Worm (Caenorhabditis elegans) whole organism, L1 larva: Measurements from ENCODE around the gene best-12.

ENCODE experiments used
- C34B4.2 ChIP-seq: sonication (generic microtip); optimal IDR thresholded peaks from 2 replicates; lab custom pipeline; 2017; ENCODE audit warnings: mild to moderate bottlenecking, missing genetic modification characterization, missing compliant biosample characterization
- F16B12.6 ChIP-seq: fragments of 150-350 bp; optimal IDR thresholded peaks from 2 replicates; lab custom pipeline; 2014; ENCODE audit warnings: missing biosample characterization, missing genetic modification characterization
- Y116A8C.19 ChIP-seq: sonication (generic microtip); optimal IDR thresholded peaks from 2 replicates; lab custom pipeline; 2016; ENCODE audit warnings: missing compliant biosample characterization, missing genetic modification characterization, borderline replicate concordance
- ceh-8 ChIP-seq: fragments of 200-800 bp; sonication (Bioruptor generic); optimal IDR thresholded peaks from 2 replicates; lab custom pipeline; 2018; ENCODE audit warnings: mild to moderate bottlenecking, missing genetic modification characterization, moderate library complexity, missing compliant biosample characterization
- ceh-88 ChIP-seq: fragments of 200-800 bp; sonication (Bioruptor generic); IDR thresholded peaks from 2 replicates; pipeline ENCODE4 v1.3.6; 2022; ENCODE audit warnings: missing genetic modification characterization, missing compliant biosample characterization
- ceh-90 ChIP-seq: sonication (generic microtip); optimal IDR thresholded peaks from 2 replicates; lab custom pipeline; 2016; ENCODE audit warnings: missing genetic modification characterization, missing compliant biosample characterization
- ces-1 ChIP-seq: fragments of 150-350 bp; optimal IDR thresholded peaks from 2 replicates; lab custom pipeline; 2014; ENCODE audit warnings: missing biosample characterization, missing genetic modification reagents, missing genetic modification characterization
- dpl-1 ChIP-seq, 3 experiments: fragments of 150-350 bp in 2 of 3; sonication (generic microtip) in 1 of 3; optimal IDR thresholded peaks; 2 replicates each; lab custom pipeline; 2014 to 2017; ENCODE audit warnings: missing biosample characterization in 3 of 3, missing genetic modification characterization in 3 of 3, missing genetic modification reagents in 3 of 3
- dsc-1 ChIP-seq: sonication (generic microtip); optimal IDR thresholded peaks from 2 replicates; lab custom pipeline; 2016; ENCODE audit warnings: mild to moderate bottlenecking, missing genetic modification characterization, missing compliant biosample characterization
- efl-1 ChIP-seq, 4 experiments: fragments of 150-350 bp; optimal IDR thresholded peaks in 3 of 4; peaks in 1 of 4; 1 replicate in 1 of 4; 2 replicates in 3 of 4; lab custom pipeline; 2014; ENCODE audit warnings: missing biosample characterization in 2 of 4, missing genetic modification characterization in 2 of 4, missing genetic modification reagents in 2 of 4
- elt-2 ChIP-seq: sonication (generic microtip); optimal IDR thresholded peaks from 2 replicates; lab custom pipeline; 2016; ENCODE audit warnings: missing genetic modification characterization, mild to moderate bottlenecking, inconsistent platforms, missing compliant biosample characterization, missing genetic modification reagents
- elt-3 ChIP-seq, 6 experiments: fragments of 150-350 bp in 1 of 6; sonication (generic microtip); optimal IDR thresholded peaks; 2 replicates each; lab custom pipeline; 2017 to 2018; ENCODE audit warnings: missing biosample characterization in 6 of 6, missing genetic modification characterization in 6 of 6, inconsistent platforms in 1 of 6
- fkh-10 ChIP-seq: sonication (generic microtip); optimal IDR thresholded peaks from 2 replicates; lab custom pipeline; 2017; ENCODE audit warnings: missing biosample characterization, missing genetic modification reagents, missing genetic modification characterization
- hlh-17 ChIP-seq: fragments of 200-800 bp; sonication (Bioruptor generic); optimal IDR thresholded peaks from 2 replicates; lab custom pipeline; 2018; ENCODE audit warnings: missing genetic modification characterization, mild to moderate bottlenecking, missing compliant biosample characterization, moderate library complexity, borderline replicate concordance
- hlh-4 ChIP-seq: sonication (generic microtip); optimal IDR thresholded peaks from 2 replicates; lab custom pipeline; 2016; ENCODE audit warnings: mild to moderate bottlenecking, missing genetic modification characterization, missing compliant biosample characterization
- irx-1 ChIP-seq: sonication (generic microtip); optimal IDR thresholded peaks from 2 replicates; lab custom pipeline; 2016; ENCODE audit warnings: missing genetic modification characterization, missing compliant biosample characterization
- jun-1 ChIP-seq: fragments of 150-350 bp; optimal IDR thresholded peaks from 2 replicates; lab custom pipeline; 2014; ENCODE audit warnings: missing biosample characterization, missing genetic modification reagents, missing genetic modification characterization
- lin-13 ChIP-seq: fragments of 150-350 bp; optimal IDR thresholded peaks from 2 replicates; lab custom pipeline; 2014; ENCODE audit warnings: missing biosample characterization, missing genetic modification reagents, missing genetic modification characterization
- lin-14 ChIP-seq: fragments of 200-800 bp; sonication (Bioruptor generic); optimal IDR thresholded peaks from 2 replicates; lab custom pipeline; 2018; ENCODE audit warnings: mild to moderate bottlenecking, missing genetic modification characterization, moderate library complexity, missing compliant biosample characterization
- lir-3 ChIP-seq: sonication (generic microtip); optimal IDR thresholded peaks from 2 replicates; lab custom pipeline; 2016; ENCODE audit warnings: mild to moderate bottlenecking, missing genetic modification characterization, moderate library complexity, missing compliant biosample characterization; ENCODE audit not compliant: poor library complexity
- lsy-2 ChIP-seq, 2 experiments: fragments of 150-350 bp; optimal IDR thresholded peaks; 2 replicates each; lab custom pipeline; 2014; ENCODE audit warnings: missing biosample characterization in 2 of 2, missing genetic modification characterization in 2 of 2
- mab-9 ChIP-seq: fragments of 200-800 bp; sonication (Bioruptor generic); IDR thresholded peaks from 2 replicates; pipeline ENCODE4 v1.3.6; 2022; ENCODE audit warnings: missing genetic modification reagents, missing genetic modification characterization, missing compliant biosample characterization
- nhr-11 ChIP-seq: fragments of 150-350 bp; optimal IDR thresholded peaks from 2 replicates; lab custom pipeline; 2014; ENCODE audit warnings: missing biosample characterization, missing genetic modification characterization
- nhr-47 ChIP-seq: sonication (generic microtip); optimal IDR thresholded peaks from 2 replicates; lab custom pipeline; 2016; ENCODE audit warnings: mild to moderate bottlenecking, missing genetic modification characterization, moderate library complexity, missing compliant biosample characterization
- nhr-71 ChIP-seq: sonication (generic microtip); optimal IDR thresholded peaks from 2 replicates; lab custom pipeline; 2016; ENCODE audit warnings: mild to moderate bottlenecking, missing genetic modification characterization, moderate library complexity, missing compliant biosample characterization
- nhr-84 ChIP-seq: sonication (generic microtip); optimal IDR thresholded peaks from 2 replicates; lab custom pipeline; 2017; ENCODE audit warnings: missing biosample characterization, missing genetic modification characterization
- pqm-1 ChIP-seq: sonication (generic microtip); optimal IDR thresholded peaks from 3 replicates; lab custom pipeline; 2017; ENCODE audit warnings: missing biosample characterization, missing genetic modification characterization
- rnt-1 ChIP-seq: sonication (generic microtip); optimal IDR thresholded peaks from 2 replicates; lab custom pipeline; 2016; ENCODE audit warnings: mild to moderate bottlenecking, missing genetic modification characterization, moderate library complexity, missing compliant biosample characterization
- snpc-4 ChIP-seq: fragments of 150-350 bp; optimal IDR thresholded peaks from 2 replicates; lab custom pipeline; 2014; ENCODE audit warnings: missing biosample characterization, missing genetic modification characterization
- sptf-1 ChIP-seq: fragments of 150-350 bp; optimal IDR thresholded peaks from 2 replicates; lab custom pipeline; 2014; ENCODE audit warnings: missing biosample characterization, missing genetic modification characterization
- tbx-2 ChIP-seq: sonication (generic microtip); optimal IDR thresholded peaks from 2 replicates; lab custom pipeline; 2016; ENCODE audit warnings: missing genetic modification characterization, missing compliant biosample characterization
- unc-30 ChIP-seq: sonication (generic microtip); optimal IDR thresholded peaks from 2 replicates; lab custom pipeline; 2017; ENCODE audit warnings: missing biosample characterization, missing genetic modification characterization
- unc-62 ChIP-seq: fragments of 150-350 bp; optimal IDR thresholded peaks from 2 replicates; lab custom pipeline; 2014; ENCODE audit warnings: missing biosample characterization, missing genetic modification reagents, missing genetic modification characterization
- zip-4 ChIP-seq: fragments of 200-800 bp; sonication (Bioruptor generic); optimal IDR thresholded peaks from 2 replicates; lab custom pipeline; 2018; ENCODE audit warnings: mild to moderate bottlenecking, missing genetic modification characterization, moderate library complexity, missing compliant biosample characterization

The best-12 gene

ce11 chrV:16023051-16023450 lies 26.2 kb upstream of the best-12 start, which contains the start of gene cwc-15:
Gene cwc-15 (plus strand): TSS chrV:16023351.
- TF ChIP-seq jun-1 (no peak), lin-14 (GFP tag; lab: Kevin White, UChicago) (no peak), ces-1 (GFP tag; lab: Kevin White, UChicago) (no peak), snpc-4 (tag; lab: Kevin White, UChicago) (no peak), hlh-17 (GFP tag; lab: Kevin White, UChicago) (no peak), rnt-1 (no peak)

ce11 chrV:16023559-16023958 lies 25.7 kb upstream of the best-12 start:
- no peak for TF ChIP-seq elt-3 (tag; optimal IDR thresholded peaks at IDR 0.05; lab: Kevin White, UChicago)
- TF ChIP-seq unc-62 (GFP tag; lab: Kevin White, UChicago): no peak
- peak; percentile 5 for TF ChIP-seq ceh-8 (GFP tag; lab: Kevin White, UChicago)
- no peak for TF ChIP-seq ceh-88 (GFP tag; lab: Robert Waterston, UW)

- TF ChIP-seq nhr-47 (tag; lab: Kevin White, UChicago) (no peak), mab-9 (GFP tag; lab: Robert Waterston, UW) (no peak), efl-1 (optimal IDR thresholded peaks at IDR 0.05; lab: Kevin White, UChicago) (no peak), efl-1 (GFP tag; optimal IDR thresholded peaks at IDR 0.05 in 1 of 2; lab: Kevin White, UChicago) (peak in 1 of 2 experiments; percentile 82), hlh-4 (no peak), C34B4.2 (no peak), nhr-71 (tag; lab: Kevin White, UChicago) (no peak), ceh-90 (no peak), nhr-11 (tag; lab: Kevin White, UChicago) (no peak), F16B12.6 (tag; lab: Kevin White, UChicago) (no peak), elt-2 (tag; lab: Kevin White, UChicago) (peak; percentile 27), dsc-1 (tag; lab: Kevin White, UChicago) (no peak)
These were observed 25.0 kb upstream of the best-12 start, which contains the start of gene T10C6.6 for ce11 chrV:16024300-16024699. Gene T10C6.6 (plus strand): TSS chrV:16024326.

- TF ChIP-seq unc-30 (tag; lab: Kevin White, UChicago): no peak
- no peak for TF ChIP-seq irx-1 (tag; lab: Kevin White, UChicago)
- no peak for TF ChIP-seq nhr-47 (tag; lab: Kevin White, UChicago)
- no peak for TF ChIP-seq C34B4.2
- TF ChIP-seq lir-3 (tag; lab: Kevin White, UChicago): no peak
- no peak for TF ChIP-seq rnt-1
- TF ChIP-seq nhr-11 (tag; lab: Kevin White, UChicago): no peak
- no peak for TF ChIP-seq lsy-2 (tag; optimal IDR thresholded peaks at IDR 0.05; lab: Kevin White, UChicago)
- no peak for TF ChIP-seq dsc-1 (tag; lab: Kevin White, UChicago)
- TF ChIP-seq zip-4: no peak
- TF ChIP-seq tbx-2 (tag; lab: Kevin White, UChicago): no peak
- no peak for TF ChIP-seq snpc-4 (tag; lab: Kevin White, UChicago)
- TF ChIP-seq sptf-1 (tag; lab: Kevin White, UChicago): no peak
- TF ChIP-seq nhr-84 (tag; lab: Kevin White, UChicago): no peak
- no peak for TF ChIP-seq pqm-1 (tag; lab: Kevin White, UChicago)
- no peak for TF ChIP-seq Y116A8C.19
- TF ChIP-seq efl-1 (optimal IDR thresholded peaks at IDR 0.05; lab: Kevin White, UChicago): no peak
- TF ChIP-seq efl-1 (GFP tag; optimal IDR thresholded peaks at IDR 0.05 in 1 of 2; lab: Kevin White, UChicago): no peak
- TF ChIP-seq dpl-1 (GFP tag; optimal IDR thresholded peaks at IDR 0.05; lab: Kevin White, UChicago): no peak
- TF ChIP-seq fkh-10 (GFP tag; lab: Kevin White, UChicago): no peak
- TF ChIP-seq, all 84 proteins: peak for 0
These were observed 24.4 kb upstream of the best-12 start for ce11 chrV:16024917-16025316.

ce11 chrV:16029237-16029636 lies 20.0 kb upstream of the best-12 start:
- TF ChIP-seq lin-13 (no peak), efl-1 (optimal IDR thresholded peaks at IDR 0.05; lab: Kevin White, UChicago) (no peak), efl-1 (GFP tag; optimal IDR thresholded peaks at IDR 0.05 in 1 of 2; lab: Kevin White, UChicago) (peak in 1 of 2 experiments; percentile 46)
